Worm (Caenorhabditis elegans): ENCODE measurements around the gene B0524.2.

B0524.2 gene

ce11 chrIII:1928741-1929499 lies 35.1 kb downstream of the B0524.2 start:
- no peak for TF ChIP-seq mec-3 (tag; optimal IDR thresholded peaks at IDR 0.05; ENCODE audit: borderline replicate concordance)
- TF ChIP-seq F13H6.1 (tag; optimal IDR thresholded peaks at IDR 0.05) = no peak
- peak; percentile 21 for TF ChIP-seq ref-2 (tag; optimal IDR thresholded peaks at IDR 0.05)
- no peak for TF ChIP-seq K09A11.1 (tag; optimal IDR thresholded peaks at IDR 0.05; ENCODE audit: insufficient read depth)
- no peak for TF ChIP-seq madf-2 (tag; optimal IDR thresholded peaks at IDR 0.05)

ce11 chrIII:1930714-1931273 lies 36.9 kb downstream of the B0524.2 start:
- peak; percentile 49 for TF ChIP-seq hlh-6 (tag; optimal IDR thresholded peaks at IDR 0.05)
- no peak for TF ChIP-seq ttx-3 (tag; optimal IDR thresholded peaks at IDR 0.05)

ce11 chrIII:1931509-1931908 lies 37.7 kb downstream of the B0524.2 start:
- no peak for TF ChIP-seq unc-42 (tag; optimal IDR thresholded peaks at IDR 0.05)
- no peak for TF ChIP-seq fkh-10 (GFP tag; optimal IDR thresholded peaks at IDR 0.05)
- TF ChIP-seq C38D4.7 (GFP tag; optimal IDR thresholded peaks at IDR 0.05) = no peak
- no peak for TF ChIP-seq nfya-1 (tag; optimal IDR thresholded peaks at IDR 0.05)
- no peak for TF ChIP-seq ceh-22 (tag; optimal IDR thresholded peaks at IDR 0.05)
- no peak for TF ChIP-seq npax-4 (tag; optimal IDR thresholded peaks at IDR 0.05)
- no peak for TF ChIP-seq ahr-1 (tag; optimal IDR thresholded peaks at IDR 0.05)
- TF ChIP-seq F13H6.1 (tag; optimal IDR thresholded peaks at IDR 0.05) = no peak
- no peak for TF ChIP-seq syd-9 (tag; optimal IDR thresholded peaks at IDR 0.05)
- no peak for TF ChIP-seq K09A11.1 (tag; optimal IDR thresholded peaks at IDR 0.05; ENCODE audit: insufficient read depth)
- no peak for TF ChIP-seq K02D7.2 (tag; optimal IDR thresholded peaks at IDR 0.05)
- TF ChIP-seq rnt-1 (tag; optimal IDR thresholded peaks at IDR 0.05) = no peak
- TF ChIP-seq gmeb-2 (tag; optimal IDR thresholded peaks at IDR 0.05) = no peak
- TF ChIP-seq sdc-2 (tag; optimal IDR thresholded peaks at IDR 0.05) = no peak
- no peak for TF ChIP-seq dve-1 (tag; optimal IDR thresholded peaks at IDR 0.05)
- TF ChIP-seq ama-1 (optimal IDR thresholded peaks at IDR 0.05) = no peak

- TF ChIP-seq ttx-3 (tag; optimal IDR thresholded peaks at IDR 0.05) (no peak), unc-55 (GFP tag; optimal IDR thresholded peaks at IDR 0.05) (no peak), nfya-1 (tag; optimal IDR thresholded peaks at IDR 0.05) (no peak), ahr-1 (tag; optimal IDR thresholded peaks at IDR 0.05) (no peak), C38D4.7 (GFP tag; optimal IDR thresholded peaks at IDR 0.05) (no peak), ets-4 (tag; optimal IDR thresholded peaks at IDR 0.05) (no peak), elt-4 (tag; optimal IDR thresholded peaks at IDR 0.05) (no peak), pax-1 (tag; optimal IDR thresholded peaks at IDR 0.05) (no peak), dmd-4 (tag; optimal IDR thresholded peaks at IDR 0.05; ENCODE audit: borderline replicate concordance) (no peak), fkh-10 (GFP tag; optimal IDR thresholded peaks at IDR 0.05) (no peak), ceh-45 (GFP tag; IDR thresholded peaks at IDR 0.05) (no peak), tbx-7 (tag; optimal IDR thresholded peaks at IDR 0.05) (no peak), hlh-6 (tag; optimal IDR thresholded peaks at IDR 0.05) (no peak), gmeb-2 (tag; optimal IDR thresholded peaks at IDR 0.05) (no peak), ceh-34 (tag; optimal IDR thresholded peaks at IDR 0.05) (no peak), ama-1 (optimal IDR thresholded peaks at IDR 0.05) (no peak), mec-3 (tag; optimal IDR thresholded peaks at IDR 0.05; ENCODE audit: borderline replicate concordance) (no peak), K02D7.2 (tag; optimal IDR thresholded peaks at IDR 0.05) (no peak), fax-1 (tag; optimal IDR thresholded peaks at IDR 0.05) (no peak), dve-1 (tag; optimal IDR thresholded peaks at IDR 0.05) (no peak)
These were observed 38.2 kb downstream of the B0524.2 start for ce11 chrIII:1932018-1932417.

- TF ChIP-seq fkh-10 (GFP tag; optimal IDR thresholded peaks at IDR 0.05) = no peak
- no peak for TF ChIP-seq ceh-14 (tag; optimal IDR thresholded peaks at IDR 0.05)
- no peak for TF ChIP-seq lin-11 (tag; optimal IDR thresholded peaks at IDR 0.05)
- TF ChIP-seq tbx-2 (tag; optimal IDR thresholded peaks at IDR 0.05) = no peak
- TF ChIP-seq ref-2 (tag; optimal IDR thresholded peaks at IDR 0.05) = no peak
- no peak for TF ChIP-seq sdc-2 (tag; optimal IDR thresholded peaks at IDR 0.05)
- TF ChIP-seq pha-2 (tag; optimal IDR thresholded peaks at IDR 0.05) = no peak
These were observed 40.3 kb downstream of the B0524.2 start for ce11 chrIII:1934141-1934540.

All from whole organism, late embryonic.